Worm (Caenorhabditis elegans) whole organism, early embryonic: ENCODE measurements around the gene elo-1.

Source experiments
- B0310.2 ChIP-seq: sonication (generic microtip); optimal IDR thresholded peaks from 2 replicates; lab custom pipeline; 2016; ENCODE audit warnings: mild to moderate bottlenecking, missing genetic modification characterization, missing compliant biosample characterization
- F13C5.2 ChIP-seq: sonication (generic microtip); optimal IDR thresholded peaks from 2 replicates; lab custom pipeline; 2017; ENCODE audit warnings: mild to moderate bottlenecking, missing genetic modification characterization, inconsistent platforms, missing compliant biosample characterization
- ama-1 ChIP-seq: fragments of 150-350 bp; optimal IDR thresholded peaks from 2 replicates; lab custom pipeline; 2014
- ceh-36 ChIP-seq: sonication (generic microtip); optimal IDR thresholded peaks from 2 replicates; lab custom pipeline; 2016; ENCODE audit warnings: missing genetic modification characterization, inconsistent platforms, missing compliant biosample characterization
- ets-7 ChIP-seq: sonication (generic microtip); optimal IDR thresholded peaks from 2 replicates; lab custom pipeline; 2016; ENCODE audit warnings: missing genotype, missing genetic modification characterization, missing compliant biosample characterization
- flt-1 ChIP-seq: fragments of 200-800 bp; sonication (Bioruptor generic); IDR thresholded peaks from 2 replicates; pipeline ENCODE4 v1.3.6; 2022; ENCODE audit warnings: missing genetic modification characterization, missing compliant biosample characterization
- hmbx-1 ChIP-seq: sonication (generic microtip); optimal IDR thresholded peaks from 2 replicates; lab custom pipeline; 2016; ENCODE audit warnings: mild to moderate bottlenecking, missing genetic modification characterization, missing compliant biosample characterization
- pes-1 ChIP-seq: fragments of 200-800 bp; sonication (Bioruptor generic); IDR thresholded peaks from 2 replicates; pipeline ENCODE4 v1.3.6; 2022; ENCODE audit warnings: missing genetic modification reagents, missing genetic modification characterization, missing compliant biosample characterization
- scrt-1 ChIP-seq: fragments of 200-800 bp; sonication (Bioruptor generic); IDR thresholded peaks from 2 replicates; pipeline ENCODE4 v1.3.6; 2022; ENCODE audit warnings: missing genetic modification characterization, missing compliant biosample characterization
- tbx-37 ChIP-seq: fragments of 200-800 bp; sonication (Bioruptor generic); conservative IDR thresholded peaks from 2 replicates; pipeline ENCODE4 v1.3.6; 2022; ENCODE audit warnings: missing genetic modification reagents, missing genetic modification characterization, missing compliant biosample characterization

- TF ChIP-seq ets-7 (no peak), ama-1 (lab: Kevin White, UChicago) (no peak), scrt-1 (GFP tag; lab: Robert Waterston, UW) (no peak), hmbx-1 (tag; lab: Kevin White, UChicago) (no peak), flt-1 (no peak), tbx-37 (no peak), pes-1 (GFP tag; lab: Robert Waterston, UW) (no peak), ceh-36 (no peak), F13C5.2 (tag; lab: Kevin White, UChicago) (no peak), B0310.2 (tag; lab: Kevin White, UChicago) (no peak)
Observed at ce11 chrIV:9518608-9519007, 7.6 kb upstream of the elo-1 start, which contains the start of gene nlp-35.
